Worm (Caenorhabditis elegans): Measurements from ENCODE around the gene snu-23.

ce11 chrIII:7788410-7788809, 18.5 kb upstream of the snu-23 start:
- TF ChIP-seq ces-1 (GFP tag; optimal IDR thresholded peaks at IDR 0.05) (no peak), pha-4 (tag; optimal IDR thresholded peaks at IDR 0.05) (no peak), ceh-43 (GFP tag; optimal IDR thresholded peaks at IDR 0.05) (no peak), nhr-237 (tag; optimal IDR thresholded peaks at IDR 0.05) (no peak), ztf-11 (tag; optimal IDR thresholded peaks at IDR 0.05) (no peak), unc-62 (GFP tag; optimal IDR thresholded peaks at IDR 0.05) (no peak), mep-1 (tag; optimal IDR thresholded peaks at IDR 0.05) (no peak), snpc-4 (tag; optimal IDR thresholded peaks at IDR 0.05) (no peak), ham-2 (GFP tag; optimal IDR thresholded peaks at IDR 0.05) (no peak), lin-13 (tag; optimal IDR thresholded peaks at IDR 0.05) (no peak), blmp-1 (tag; optimal IDR thresholded peaks at IDR 0.05) (no peak), nhr-12 (tag; optimal IDR thresholded peaks at IDR 0.05) (no peak), mls-2 (tag; optimal IDR thresholded peaks at IDR 0.05) (no peak), ceh-83 (GFP tag; optimal IDR thresholded peaks at IDR 0.05) (no peak)
